Worm (Caenorhabditis elegans): ENCODE results near the gene ZK105.11.

- TF ChIP-seq zag-1 (tag; optimal IDR thresholded peaks at IDR 0.05) (no peak), elt-1 (tag; optimal IDR thresholded peaks at IDR 0.05) (no peak), sma-9 (GFP tag; optimal IDR thresholded peaks at IDR 0.05) (no peak), sma-9 (tag; optimal IDR thresholded peaks at IDR 0.05) (no peak), lsy-2 (tag; optimal IDR thresholded peaks at IDR 0.05) (no peak), mab-5 (tag; optimal IDR thresholded peaks at IDR 0.05) (no peak), lin-13 (GFP tag; optimal IDR thresholded peaks at IDR 0.05) (no peak), sma-3 (GFP tag; optimal IDR thresholded peaks at IDR 0.05) (no peak)
These were observed 36.2 kb downstream of the ZK105.11 start, which contains the start of gene C12D5.4 for ce11 chrV:7672258-7672657.

Data from whole organism, L2 larva.